Fruit fly (Drosophila melanogaster): ENCODE data around the gene CG6834.

dm6 chr3R:11650105-11651039 is 37.6 kb downstream of the CG6834 start, which contains the start of the genes Csk and Elp1:
- TF ChIP-seq Dll (optimal IDR thresholded peaks at IDR 0.05), result no peak
- TF ChIP-seq usp (GFP tag; optimal IDR thresholded peaks at IDR 0.05), result no peak
- TF ChIP-seq CG8478 (optimal IDR thresholded peaks at IDR 0.05), result no peak
- TF ChIP-seq psq (optimal IDR thresholded peaks at IDR 0.05), result no peak
